Worm (Caenorhabditis elegans): ENCODE measurements around the gene Y46H3A.5.

DNA sequence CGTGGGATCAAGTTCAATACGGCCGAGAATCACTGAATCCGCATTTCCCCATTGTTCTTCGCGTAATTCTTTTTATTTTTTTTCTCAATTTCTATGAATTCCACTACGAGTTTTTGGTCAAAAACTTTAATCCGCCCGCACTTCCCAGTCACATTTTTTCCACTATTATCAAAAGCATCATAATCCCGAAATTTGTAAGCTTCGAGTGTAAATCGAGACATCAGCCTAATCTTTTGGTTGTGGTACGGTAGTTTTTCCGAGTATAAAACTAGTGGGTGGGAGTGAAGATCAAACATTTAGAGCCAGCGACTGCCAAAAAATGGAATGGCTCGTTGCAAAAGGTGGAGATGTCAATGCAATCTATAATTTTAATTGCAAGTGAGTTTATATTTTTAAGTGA, 7.5 kb downstream of the Y46H3A.5 start, which contains the start of gene srt-42:
- TF ChIP-seq dve-1 (tag; optimal IDR thresholded peaks at IDR 0.05) (no peak), ceh-48 (tag; optimal IDR thresholded peaks at IDR 0.05) (no peak), elt-2 (tag; optimal IDR thresholded peaks at IDR 0.05) (no peak), dmd-4 (tag; optimal IDR thresholded peaks at IDR 0.05; ENCODE audit: borderline replicate concordance) (no peak), pha-4 (tag; optimal IDR thresholded peaks at IDR 0.05) (no peak), rnt-1 (tag; optimal IDR thresholded peaks at IDR 0.05) (no peak)

Data from whole organism, late embryonic.